1 worm cellular context compared by ENCODE assay signal in the genomic region with DNA sequence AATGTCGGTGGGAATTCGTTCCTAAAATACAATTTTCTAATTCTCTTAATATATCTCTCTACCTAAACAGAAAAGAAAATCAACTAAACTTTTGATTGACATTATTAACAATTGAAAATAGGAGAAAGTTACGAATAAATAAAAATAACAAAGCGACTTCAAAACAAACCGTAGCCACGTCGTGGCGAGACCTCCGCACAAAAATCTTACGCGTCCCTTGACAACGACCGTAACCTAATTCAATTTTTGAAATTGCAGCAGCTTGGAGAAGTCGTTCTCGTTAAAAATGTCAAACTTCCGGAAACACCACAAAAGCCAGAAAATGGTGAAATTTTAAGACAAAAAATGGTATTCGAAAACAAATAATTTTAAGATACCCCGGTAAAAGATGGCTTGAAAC.
TF ChIP-seq lines count a peak whose summit lies in the region.

No protein-coding gene starts in this region.

TF ChIP-seq in whole organism, young adult, 124 proteins besides CTCF, POLR2A, EP300 and RAD21 (continued from another document):
- TF ChIP-seq rpc-1 (optimal IDR thresholded peaks at IDR 0.05; lab: Kevin White, UChicago) = no peak
- TF ChIP-seq rpc-1 (tag; optimal IDR thresholded peaks at IDR 0.05; lab: Kevin White, UChicago) = no peak
- no peak for TF ChIP-seq lir-1 (GFP tag; conservative IDR thresholded peaks at IDR 0.05; lab: Robert Waterston, UW)
- TF ChIP-seq ztf-22 (GFP tag; optimal IDR thresholded peaks at IDR 0.05; lab: Kevin White, UChicago) = no peak
- TF ChIP-seq Y56A3A.18 (GFP tag; IDR thresholded peaks at IDR 0.05; lab: Robert Waterston, UW) = no peak
- TF ChIP-seq F55B11.4 (tag; optimal IDR thresholded peaks at IDR 0.05; lab: Kevin White, UChicago; ENCODE audit: borderline replicate concordance, insufficient read depth) = no peak
- TF ChIP-seq madf-3 (GFP tag; IDR thresholded peaks at IDR 0.05; lab: Robert Waterston, UW) = no peak
